Fruit fly (Drosophila melanogaster) whole organism, pupa: ENCODE results near the gene Hou.
A peak's percentile ranks its signal among the peaks of the same experiment; 100 is the strongest.

ENCODE experiments used
- CG13204 ChIP-seq: fragments of 200-800 bp; sonication (Bioruptor generic); optimal IDR thresholded peaks from 2 replicates; lab custom pipeline; 2018; ENCODE audit warnings: missing biosample characterization, mild to moderate bottlenecking, missing genetic modification characterization, moderate library complexity
- CG14655 ChIP-seq: fragments of 200-800 bp; sonication (Bioruptor generic); optimal IDR thresholded peaks from 3 replicates; lab custom pipeline; 2017; ENCODE audit warnings: mild to moderate bottlenecking, missing biosample characterization, missing genetic modification reagents, missing genetic modification characterization
- CG34367 ChIP-seq: fragments of 200-800 bp; sonication (Bioruptor generic); optimal IDR thresholded peaks from 2 replicates; lab custom pipeline; 2018; ENCODE audit warnings: missing biosample characterization, mild to moderate bottlenecking, missing genetic modification characterization
- CG4496 ChIP-seq: fragments of 200-800 bp; sonication (Bioruptor generic); IDR thresholded peaks from 3 replicates; pipeline ENCODE4 v1.3.6; 2022; ENCODE audit warnings: missing biosample characterization, missing genetic modification characterization
- CG8159 ChIP-seq: fragments of 200-800 bp; sonication (Bioruptor generic); optimal IDR thresholded peaks from 3 replicates; lab custom pipeline; 2018; ENCODE audit warnings: missing biosample characterization, mild to moderate bottlenecking, missing genetic modification characterization, moderate library complexity
- CG8301 ChIP-seq: fragments of 200-800 bp; sonication (Bioruptor generic); optimal IDR thresholded peaks from 2 replicates; lab custom pipeline; 2018; ENCODE audit warnings: missing biosample characterization, mild to moderate bottlenecking, missing genetic modification characterization
- D1 ChIP-seq: fragments of 200-800 bp; sonication (Bioruptor generic); optimal IDR thresholded peaks from 2 replicates; lab custom pipeline; 2018; ENCODE audit warnings: missing biosample characterization, mild to moderate bottlenecking, missing genetic modification characterization, moderate library complexity
- EcR ChIP-seq: fragments of 200-800 bp; sonication (Bioruptor generic); optimal IDR thresholded peaks from 3 replicates; lab custom pipeline; 2019; ENCODE audit warnings: missing biosample characterization, missing genetic modification characterization, mild to moderate bottlenecking, moderate library complexity, missing genetic modification reagents
- Pif1A ChIP-seq: fragments of 200-800 bp; sonication (Bioruptor generic); optimal IDR thresholded peaks from 3 replicates; lab custom pipeline; 2016; ENCODE audit warnings: missing biosample characterization, missing genetic modification characterization
- Snoo ChIP-seq: fragments of 200-800 bp; sonication (Bioruptor generic); optimal IDR thresholded peaks from 3 replicates; lab custom pipeline; 2017; ENCODE audit warnings: missing biosample characterization, mild to moderate bottlenecking, missing genetic modification characterization, inconsistent platforms

dm6 chrX:18665715-18666267, 15.5 kb upstream of the Hou start:
- no peak for TF ChIP-seq CG8159 (tag; lab: Kevin White, UChicago)
- peak; percentile 71 for TF ChIP-seq EcR (GFP tag; lab: Kevin White, UChicago)
- TF ChIP-seq CG14655 (GFP tag; lab: Kevin White, UChicago) = no peak
- TF ChIP-seq Snoo = no peak
- TF ChIP-seq CG4496 (GFP tag; lab: Robert Waterston, UW) = no peak
- TF ChIP-seq D1 (tag; lab: Kevin White, UChicago) = no peak
- no peak for TF ChIP-seq CG8301
- TF ChIP-seq CG13204 (GFP tag; lab: Kevin White, UChicago) = peak; percentile 12
- TF ChIP-seq CG34367 (tag; lab: Kevin White, UChicago) = no peak
- TF ChIP-seq Pif1A = no peak
